Fruit fly (Drosophila melanogaster) whole organism: ENCODE measurements around the gene Rh4.

ENCODE experiments used
- CG8478 ChIP-seq: fragments of >200 bp; optimal IDR thresholded peaks from 2 replicates; lab custom pipeline; 2018; ENCODE audit warnings: inconsistent platforms
- Dll ChIP-seq: fragments of >200 bp; optimal IDR thresholded peaks from 2 replicates; lab custom pipeline; 2017
- EcR ChIP-seq, 2 experiments: fragments of >200 bp; optimal IDR thresholded peaks; 2 replicates each; lab custom pipeline; 2017; ENCODE audit warnings: missing biosample characterization in 2 of 2, missing genetic modification characterization in 2 of 2, missing genetic modification reagents in 2 of 2
- psq ChIP-seq: fragments of >200 bp; optimal IDR thresholded peaks from 2 replicates; lab custom pipeline; 2017

dm6 chr3L:16840540-16840939 is 21.8 kb downstream of the Rh4 start:
- TF ChIP-seq Dll (lab: Kevin White, UChicago) (no peak), EcR (GFP tag; optimal IDR thresholded peaks at IDR 0.05; lab: Kevin White, UChicago) (no peak), CG8478 (no peak), psq (lab: Kevin White, UChicago) (no peak)
